Worm (Caenorhabditis elegans) whole organism, L2 larva: ENCODE results near the gene F26A1.7.

ENCODE experiments used
- R02D3.7 ChIP-seq: fragments of 150-350 bp; optimal IDR thresholded peaks from 2 replicates; lab custom pipeline; 2014; ENCODE audit warnings: missing biosample characterization, missing genetic modification characterization
- alr-1 ChIP-seq: fragments of 150-350 bp; optimal IDR thresholded peaks from 2 replicates; lab custom pipeline; 2014; ENCODE audit warnings: missing biosample characterization, missing genetic modification characterization
- blmp-1 ChIP-seq: sonication (generic microtip); optimal IDR thresholded peaks from 2 replicates; lab custom pipeline; 2017; ENCODE audit warnings: missing genetic modification characterization, mild to moderate bottlenecking, missing compliant biosample characterization, antibody characterized with exemption, moderate library complexity; ENCODE audit not compliant: insufficient read depth
- dmd-4 ChIP-seq: sonication (generic microtip); optimal IDR thresholded peaks from 2 replicates; lab custom pipeline; 2017; ENCODE audit warnings: missing biosample characterization, missing genetic modification characterization
- lin-11 ChIP-seq: fragments of 150-350 bp; sonication (generic microtip); optimal IDR thresholded peaks from 2 replicates; lab custom pipeline; 2014; ENCODE audit warnings: missing biosample characterization, missing genetic modification characterization, inconsistent platforms, mixed read lengths
- lin-13 ChIP-seq: fragments of 150-350 bp; optimal IDR thresholded peaks from 2 replicates; lab custom pipeline; 2014; ENCODE audit warnings: missing biosample characterization, missing genetic modification reagents, missing genetic modification characterization
- nhr-11 ChIP-seq: fragments of 150-350 bp; optimal IDR thresholded peaks from 2 replicates; lab custom pipeline; 2014; ENCODE audit warnings: missing biosample characterization, missing genetic modification characterization
- nhr-237 ChIP-seq: fragments of 150-350 bp; optimal IDR thresholded peaks from 2 replicates; lab custom pipeline; 2014; ENCODE audit warnings: missing biosample characterization, missing genetic modification characterization
- nhr-77 ChIP-seq: fragments of 150-350 bp; optimal IDR thresholded peaks from 2 replicates; lab custom pipeline; 2014; ENCODE audit warnings: missing biosample characterization, missing genetic modification characterization
- sma-3 ChIP-seq: sonication (generic microtip); optimal IDR thresholded peaks from 2 replicates; lab custom pipeline; 2016; ENCODE audit warnings: missing genetic modification reagents, missing genetic modification characterization, missing compliant biosample characterization
- snpc-4 ChIP-seq: fragments of 150-350 bp; optimal IDR thresholded peaks from 2 replicates; lab custom pipeline; 2014; ENCODE audit warnings: missing biosample characterization, missing genetic modification characterization
- zag-1 ChIP-seq: fragments of 150-350 bp; optimal IDR thresholded peaks from 2 replicates; lab custom pipeline; 2014; ENCODE audit warnings: missing biosample characterization, missing genetic modification characterization
- ztf-11 ChIP-seq: sonication (generic microtip); optimal IDR thresholded peaks from 2 replicates; lab custom pipeline; 2017; ENCODE audit warnings: missing biosample characterization, missing genetic modification characterization

ce11 chrIII:4868643-4869042 lies 48.9 kb upstream of the F26A1.7 start, which contains the start of the genes msd-4 and C35D10.3:
- TF ChIP-seq lin-13 (GFP tag; lab: Kevin White, UChicago) (no peak), nhr-11 (tag; lab: Kevin White, UChicago) (no peak), blmp-1 (no peak), lin-11 (tag; lab: Kevin White, UChicago) (no peak), dmd-4 (tag; lab: Kevin White, UChicago) (no peak), zag-1 (tag; lab: Kevin White, UChicago) (no peak), snpc-4 (tag; lab: Kevin White, UChicago) (no peak), R02D3.7 (tag; lab: Kevin White, UChicago) (no peak), nhr-237 (tag; lab: Kevin White, UChicago) (no peak), nhr-77 (tag; lab: Kevin White, UChicago) (no peak), sma-3 (GFP tag; lab: Kevin White, UChicago) (no peak), ztf-11 (no peak), alr-1 (no peak)
